Worm (Caenorhabditis elegans) whole organism, late embryonic: Measurements from ENCODE around the gene nhr-129.

Source experiments
- C08G9.2 ChIP-seq: sonication (generic microtip); optimal IDR thresholded peaks from 2 replicates; lab custom pipeline; 2016; ENCODE audit warnings: mild to moderate bottlenecking, missing genetic modification characterization, moderate library complexity, missing compliant biosample characterization
- C38D4.7 ChIP-seq: fragments of 200-800 bp; sonication (Bioruptor generic); optimal IDR thresholded peaks from 2 replicates; lab custom pipeline; 2018; ENCODE audit warnings: mild to moderate bottlenecking, missing genetic modification characterization, moderate library complexity, missing compliant biosample characterization
- F13H6.1 ChIP-seq: sonication (generic microtip); optimal IDR thresholded peaks from 2 replicates; lab custom pipeline; 2016; ENCODE audit warnings: missing genetic modification characterization, missing compliant biosample characterization
- Y22D7AL.16 ChIP-seq: sonication (generic microtip); optimal IDR thresholded peaks from 2 replicates; lab custom pipeline; 2016; ENCODE audit warnings: missing genetic modification characterization, missing compliant biosample characterization
- ahr-1 ChIP-seq: sonication (generic microtip); optimal IDR thresholded peaks from 2 replicates; lab custom pipeline; 2016; ENCODE audit warnings: missing genetic modification characterization, missing compliant biosample characterization
- ceh-14 ChIP-seq: sonication (generic microtip); optimal IDR thresholded peaks from 2 replicates; lab custom pipeline; 2016; ENCODE audit warnings: missing genotype, missing genetic modification characterization, missing compliant biosample characterization
- ceh-18 ChIP-seq: sonication (generic microtip); optimal IDR thresholded peaks from 2 replicates; lab custom pipeline; 2016; ENCODE audit warnings: missing genetic modification characterization, missing compliant biosample characterization
- ceh-19 ChIP-seq: fragments of 200-800 bp; sonication (Bioruptor generic); optimal IDR thresholded peaks from 2 replicates; lab custom pipeline; 2018; ENCODE audit warnings: mild to moderate bottlenecking, missing genetic modification characterization, missing compliant biosample characterization
- ceh-2 ChIP-seq: sonication (generic microtip); optimal IDR thresholded peaks from 2 replicates; lab custom pipeline; 2016; ENCODE audit warnings: missing genotype, missing genetic modification characterization, missing compliant biosample characterization
- ceh-24 ChIP-seq: sonication (generic microtip); optimal IDR thresholded peaks from 2 replicates; lab custom pipeline; 2016; ENCODE audit warnings: mild to moderate bottlenecking, missing genetic modification characterization, missing compliant biosample characterization
- ceh-30 ChIP-seq: fragments of 150-350 bp; optimal IDR thresholded peaks from 2 replicates; lab custom pipeline; 2014; ENCODE audit warnings: missing biosample characterization, missing genetic modification characterization
- ceh-31 ChIP-seq: sonication (generic microtip); optimal IDR thresholded peaks from 2 replicates; lab custom pipeline; 2016; ENCODE audit warnings: missing genetic modification characterization, missing compliant biosample characterization
- che-1 ChIP-seq: sonication (generic microtip); optimal IDR thresholded peaks from 2 replicates; lab custom pipeline; 2016; ENCODE audit warnings: mild to moderate bottlenecking, missing genetic modification characterization, missing compliant biosample characterization
- elt-4 ChIP-seq: sonication (generic microtip); optimal IDR thresholded peaks from 2 replicates; lab custom pipeline; 2016; ENCODE audit warnings: missing genetic modification characterization, missing compliant biosample characterization
- ets-4 ChIP-seq: sonication (generic microtip); optimal IDR thresholded peaks from 2 replicates; lab custom pipeline; 2016; ENCODE audit warnings: missing genetic modification characterization, missing compliant biosample characterization
- fax-1 ChIP-seq: sonication (generic microtip); optimal IDR thresholded peaks from 2 replicates; lab custom pipeline; 2016; ENCODE audit warnings: missing genotype, missing genetic modification characterization, missing compliant biosample characterization
- fkh-10 ChIP-seq: fragments of 150-350 bp; optimal IDR thresholded peaks from 2 replicates; lab custom pipeline; 2014; ENCODE audit warnings: missing biosample characterization, missing genetic modification reagents, missing genetic modification characterization
- hlh-13 ChIP-seq: fragments of 200-800 bp; sonication (Bioruptor generic); optimal IDR thresholded peaks from 2 replicates; lab custom pipeline; 2018; ENCODE audit warnings: mild to moderate bottlenecking, missing genetic modification characterization, missing compliant biosample characterization
- hlh-15 ChIP-seq: sonication (generic microtip); optimal IDR thresholded peaks from 2 replicates; lab custom pipeline; 2016; ENCODE audit warnings: missing genetic modification characterization, missing compliant biosample characterization
- hlh-30 ChIP-seq: sonication (generic microtip); optimal IDR thresholded peaks from 2 replicates; lab custom pipeline; 2017; ENCODE audit warnings: antibody characterized with exemption, missing genetic modification characterization, missing compliant biosample characterization; ENCODE audit not compliant: insufficient read depth
- hlh-6 ChIP-seq: sonication (generic microtip); optimal IDR thresholded peaks from 2 replicates; lab custom pipeline; 2016; ENCODE audit warnings: missing genotype, missing genetic modification characterization, missing compliant biosample characterization
- hlh-8 ChIP-seq: sonication (generic microtip); optimal IDR thresholded peaks from 2 replicates; lab custom pipeline; 2016; ENCODE audit warnings: missing genotype, missing genetic modification characterization, missing compliant biosample characterization
- nhr-11 ChIP-seq: fragments of 150-350 bp; optimal IDR thresholded peaks from 2 replicates; lab custom pipeline; 2014; ENCODE audit warnings: missing biosample characterization, missing genetic modification characterization
- nhr-232 ChIP-seq: sonication (generic microtip); optimal IDR thresholded peaks from 2 replicates; lab custom pipeline; 2016; ENCODE audit warnings: missing genetic modification characterization, missing compliant biosample characterization
- npax-4 ChIP-seq: sonication (generic microtip); optimal IDR thresholded peaks from 2 replicates; lab custom pipeline; 2016; ENCODE audit warnings: missing genetic modification characterization, missing compliant biosample characterization
- odd-2 ChIP-seq: sonication (generic microtip); optimal IDR thresholded peaks from 2 replicates; lab custom pipeline; 2017; ENCODE audit warnings: antibody characterized with exemption, mild to moderate bottlenecking, missing genetic modification characterization, missing compliant biosample characterization
- pag-3 ChIP-seq: sonication (generic microtip); optimal IDR thresholded peaks from 2 replicates; lab custom pipeline; 2016; ENCODE audit warnings: missing compliant biosample characterization, missing genetic modification characterization, borderline replicate concordance
- pax-1 ChIP-seq: fragments of 150-350 bp; optimal IDR thresholded peaks from 2 replicates; lab custom pipeline; 2014; ENCODE audit warnings: missing biosample characterization, missing genetic modification characterization
- ref-2 ChIP-seq: sonication (generic microtip); optimal IDR thresholded peaks from 2 replicates; lab custom pipeline; 2016; ENCODE audit warnings: missing genetic modification characterization, missing compliant biosample characterization
- sdc-2 ChIP-seq: sonication (generic microtip); optimal IDR thresholded peaks from 2 replicates; lab custom pipeline; 2016; ENCODE audit warnings: missing genotype, missing genetic modification characterization, missing compliant biosample characterization
- sox-2 ChIP-seq: fragments of 200-800 bp; sonication (Bioruptor generic); IDR thresholded peaks from 2 replicates; pipeline ENCODE4 v1.3.6; 2022; ENCODE audit warnings: missing genetic modification reagents, missing genetic modification characterization, missing compliant biosample characterization
- syd-9 ChIP-seq: sonication (generic microtip); optimal IDR thresholded peaks from 2 replicates; lab custom pipeline; 2016; ENCODE audit warnings: mild to moderate bottlenecking, missing genetic modification characterization, moderate library complexity, missing compliant biosample characterization
- tbx-2 ChIP-seq: sonication (generic microtip); optimal IDR thresholded peaks from 2 replicates; lab custom pipeline; 2016; ENCODE audit warnings: missing genetic modification characterization, missing compliant biosample characterization
- tbx-7 ChIP-seq: sonication (generic microtip); optimal IDR thresholded peaks from 2 replicates; lab custom pipeline; 2016; ENCODE audit warnings: missing genotype, missing genetic modification characterization, missing compliant biosample characterization
- ttx-3 ChIP-seq: sonication (generic microtip); optimal IDR thresholded peaks from 2 replicates; lab custom pipeline; 2016; ENCODE audit warnings: missing genetic modification reagents, missing genetic modification characterization, missing compliant biosample characterization
- unc-3 ChIP-seq, 2 experiments: fragments of 200-800 bp in 1 of 2; sonication (Bioruptor generic) in 1 of 2; sonication (generic microtip) in 1 of 2; conservative IDR thresholded peaks in 1 of 2; optimal IDR thresholded peaks in 1 of 2; 2 replicates each; pipeline versions ENCODE4 v1.3.6 to Lab custom; 2016 to 2022; ENCODE audit warnings: missing compliant biosample characterization in 2 of 2, missing genetic modification characterization in 2 of 2, missing genetic modification reagents in 1 of 2
- unc-42 ChIP-seq: sonication (generic microtip); optimal IDR thresholded peaks from 2 replicates; lab custom pipeline; 2016; ENCODE audit warnings: missing genotype, missing genetic modification characterization, missing compliant biosample characterization
- unc-55 ChIP-seq: sonication (generic microtip); optimal IDR thresholded peaks from 2 replicates; lab custom pipeline; 2017; ENCODE audit warnings: missing biosample characterization, missing genetic modification reagents, missing genetic modification characterization
- zip-5 ChIP-seq: sonication (generic microtip); optimal IDR thresholded peaks from 2 replicates; lab custom pipeline; 2016; ENCODE audit warnings: missing genetic modification characterization, missing compliant biosample characterization

nhr-129 gene

ce11 chrV:13300492-13300891 lies 30.3 kb downstream of the nhr-129 start:
- TF ChIP-seq ceh-31 (tag; lab: Kevin White, UChicago) (no peak), tbx-2 (tag; lab: Kevin White, UChicago) (no peak), C08G9.2 (tag; lab: Kevin White, UChicago) (no peak), zip-5 (no peak), ceh-19 (no peak), unc-3 (GFP tag; conservative IDR thresholded peaks at IDR 0.05; lab: Robert Waterston, UW) (no peak), unc-3 (tag; optimal IDR thresholded peaks at IDR 0.05; lab: Kevin White, UChicago) (no peak), ttx-3 (tag; lab: Kevin White, UChicago) (no peak), sox-2 (GFP tag; lab: Robert Waterston, UW) (no peak), nhr-232 (tag; lab: Kevin White, UChicago) (no peak), ceh-14 (tag; lab: Kevin White, UChicago) (no peak)

- no peak for TF ChIP-seq npax-4
- TF ChIP-seq, all 69 proteins: peak for 0
Measured at ce11 chrV:13299398-13299797, 31.4 kb downstream of the nhr-129 start.

DNA sequence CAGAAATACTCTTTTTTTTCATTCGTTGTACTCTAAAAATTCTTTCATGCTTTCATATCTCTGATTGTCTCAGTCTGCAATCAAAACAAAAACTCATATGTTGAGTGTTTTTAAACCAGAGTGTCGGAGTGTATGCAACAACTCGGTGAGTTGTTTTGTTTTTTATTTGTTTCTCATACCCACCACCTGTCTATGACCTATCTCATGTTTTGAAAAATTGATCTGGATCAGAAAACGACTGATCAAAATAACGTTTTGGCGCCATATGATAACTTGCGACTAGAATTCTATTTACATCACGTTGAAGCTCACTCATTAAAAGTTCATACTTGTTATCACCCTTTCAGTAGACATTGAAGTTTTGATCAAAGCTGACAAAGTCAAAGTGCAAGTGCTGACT lies 32.1 kb downstream of the nhr-129 start:
- TF ChIP-seq syd-9 (no peak), hlh-8 (tag; lab: Kevin White, UChicago) (no peak), ceh-18 (tag; lab: Kevin White, UChicago) (no peak), tbx-2 (tag; lab: Kevin White, UChicago) (no peak), ceh-24 (tag; lab: Kevin White, UChicago) (no peak), tbx-7 (tag; lab: Kevin White, UChicago) (no peak), ceh-30 (tag; lab: Kevin White, UChicago) (no peak), hlh-30 (tag; lab: Kevin White, UChicago) (no peak), unc-3 (GFP tag; conservative IDR thresholded peaks at IDR 0.05; lab: Robert Waterston, UW) (no peak), unc-3 (tag; optimal IDR thresholded peaks at IDR 0.05; lab: Kevin White, UChicago) (no peak), ceh-2 (tag; lab: Kevin White, UChicago) (no peak)
- TF ChIP-seq, all 69 proteins: peak for 0

DNA sequence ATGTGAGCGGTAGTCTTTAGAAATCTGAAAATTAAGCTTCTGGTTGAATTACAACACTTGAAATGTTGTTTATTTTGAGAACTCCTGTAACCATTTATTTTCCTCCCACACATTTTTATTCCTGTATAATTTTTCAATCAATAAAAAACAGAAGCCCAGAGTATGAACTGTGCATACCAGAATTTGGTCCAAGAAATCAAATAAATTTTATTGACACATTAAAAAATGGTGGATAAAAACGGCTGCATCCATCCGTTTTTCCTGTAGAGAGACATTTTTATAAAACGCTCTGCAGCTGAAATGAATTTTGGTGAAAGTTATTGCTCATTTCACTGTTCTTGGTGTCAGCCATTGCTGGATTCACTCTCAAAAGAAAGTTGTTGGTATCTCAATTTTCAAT lies 33.6 kb downstream of the nhr-129 start, which contains the start of gene C26E1.1:
TSS of gene C26E1.1 (plus strand) at position 301 of the 400 bp plus-strand sequence.
- TF ChIP-seq ceh-2 (tag; lab: Kevin White, UChicago) (no peak), ceh-30 (tag; lab: Kevin White, UChicago) (no peak), hlh-8 (tag; lab: Kevin White, UChicago) (no peak), ceh-31 (tag; lab: Kevin White, UChicago) (no peak), unc-55 (no peak), ets-4 (tag; lab: Kevin White, UChicago) (no peak), unc-42 (tag; lab: Kevin White, UChicago) (no peak), nhr-11 (tag; lab: Kevin White, UChicago) (no peak), tbx-7 (tag; lab: Kevin White, UChicago) (no peak), ceh-18 (tag; lab: Kevin White, UChicago) (no peak), pag-3 (tag; lab: Kevin White, UChicago) (no peak), fax-1 (tag; lab: Kevin White, UChicago) (no peak), ahr-1 (tag; lab: Kevin White, UChicago) (no peak), sdc-2 (no peak), ceh-14 (tag; lab: Kevin White, UChicago) (no peak), ref-2 (tag; lab: Kevin White, UChicago) (no peak), che-1 (tag; lab: Kevin White, UChicago) (no peak), hlh-15 (tag; lab: Kevin White, UChicago) (no peak), pax-1 (tag; lab: Kevin White, UChicago) (no peak), C38D4.7 (GFP tag; lab: Kevin White, UChicago) (no peak)

- no peak for TF ChIP-seq sdc-2
- TF ChIP-seq unc-3 (GFP tag; conservative IDR thresholded peaks at IDR 0.05; lab: Robert Waterston, UW): no peak
- TF ChIP-seq unc-3 (tag; optimal IDR thresholded peaks at IDR 0.05; lab: Kevin White, UChicago): no peak
- TF ChIP-seq C08G9.2 (tag; lab: Kevin White, UChicago): no peak
- TF ChIP-seq ceh-18 (tag; lab: Kevin White, UChicago): no peak
- TF ChIP-seq F13H6.1 (tag; lab: Kevin White, UChicago): no peak
- no peak for TF ChIP-seq ref-2 (tag; lab: Kevin White, UChicago)
- TF ChIP-seq odd-2 (tag; lab: Kevin White, UChicago): no peak
- TF ChIP-seq fkh-10 (GFP tag; lab: Kevin White, UChicago): no peak
- no peak for TF ChIP-seq hlh-6
- TF ChIP-seq ahr-1 (tag; lab: Kevin White, UChicago): no peak
- TF ChIP-seq elt-4 (tag; lab: Kevin White, UChicago): no peak
- no peak for TF ChIP-seq Y22D7AL.16 (tag; lab: Kevin White, UChicago)
- no peak for TF ChIP-seq hlh-13 (GFP tag; lab: Kevin White, UChicago)
Measured at ce11 chrV:13295859-13296258, 35.0 kb downstream of the nhr-129 start, which contains the start of gene uig-1. uig-1 (minus strand) TSS chrV:13295978.
